Fruit fly (Drosophila melanogaster) Kc167 (cell line): ENCODE measurements around the gene CG11350.

ENCODE experiments used
- Myc ChIP-seq: fragments of >200 bp; optimal IDR thresholded peaks from 2 replicates; lab custom pipeline; 2017; ENCODE audit warnings: missing external identifiers
- Sin3A ChIP-seq: fragments of >200 bp; optimal IDR thresholded peaks from 2 replicates; lab custom pipeline; 2018; ENCODE audit warnings: missing external identifiers
- h ChIP-seq: fragments of >200 bp; optimal IDR thresholded peaks from 3 replicates; lab custom pipeline; 2018; ENCODE audit warnings: missing external identifiers
- insv ChIP-seq: fragments of >200 bp; optimal IDR thresholded peaks from 3 replicates; lab custom pipeline; 2018; ENCODE audit warnings: missing external identifiers
- psq ChIP-seq: fragments of >200 bp; optimal IDR thresholded peaks from 2 replicates; lab custom pipeline; 2017; ENCODE audit warnings: missing external identifiers
- ttk ChIP-seq: sonication (Bioruptor generic); optimal IDR thresholded peaks from 2 replicates; lab custom pipeline; 2017; ENCODE audit warnings: missing external identifiers

CG11350 gene

DNA sequence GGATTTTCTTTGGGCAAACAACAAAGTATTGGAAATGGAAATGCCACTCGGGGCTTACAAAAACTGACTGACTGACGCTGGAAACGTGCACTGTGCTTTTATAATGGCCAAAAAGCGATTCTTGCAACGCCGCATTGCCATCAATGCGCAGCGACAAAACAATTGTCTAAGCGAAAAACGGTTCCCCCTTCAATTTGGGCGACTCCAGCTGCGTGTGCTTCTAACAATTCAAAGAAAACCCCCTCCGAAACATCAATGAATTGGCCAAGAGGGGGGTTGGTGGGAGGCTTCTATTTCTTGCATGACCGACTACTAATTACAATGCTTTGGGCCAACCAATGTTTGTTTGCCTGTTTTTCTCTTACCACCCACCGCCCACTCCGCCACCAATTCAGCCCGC, 15.1 kb downstream of the CG11350 start, which contains the start of gene CG13721:
TSS of gene CG13721 (minus strand) at position 101 of the 400 bp plus-strand sequence.
- TF ChIP-seq Sin3A, result no peak
- no peak for TF ChIP-seq ttk (lab: Kevin White, UChicago)
- TF ChIP-seq psq (lab: Kevin White, UChicago), result no peak
- no peak for TF ChIP-seq insv
- TF ChIP-seq Myc (lab: Kevin White, UChicago), result no peak
- no peak for TF ChIP-seq h (lab: Kevin White, UChicago)

DNA sequence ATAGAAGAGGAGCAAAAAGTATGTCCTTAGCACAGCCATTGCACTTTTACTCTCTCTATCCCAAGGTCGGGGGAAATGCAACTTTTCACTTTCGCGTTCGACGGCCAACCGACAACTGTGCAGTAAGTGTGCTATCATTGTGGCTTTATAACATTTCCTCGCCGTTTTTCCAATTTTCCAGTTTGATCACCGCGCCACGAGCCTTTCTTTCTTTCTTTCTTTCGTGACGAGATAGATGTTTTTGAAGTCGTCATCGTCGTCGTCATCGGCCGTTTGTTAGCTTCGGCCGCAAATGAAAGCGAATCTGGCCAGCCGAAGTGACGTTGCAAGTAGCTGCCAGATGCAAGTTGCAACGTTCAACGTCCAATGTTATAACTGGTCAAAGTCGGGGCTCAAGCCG, 17.8 kb downstream of the CG11350 start, which contains the start of gene CG13720:
TSS of gene CG13720 (minus strand) at position 101 of the 400 bp plus-strand sequence.
- TF ChIP-seq Sin3A (no peak), psq (lab: Kevin White, UChicago) (no peak), ttk (lab: Kevin White, UChicago) (no peak), Myc (lab: Kevin White, UChicago) (no peak)

DNA sequence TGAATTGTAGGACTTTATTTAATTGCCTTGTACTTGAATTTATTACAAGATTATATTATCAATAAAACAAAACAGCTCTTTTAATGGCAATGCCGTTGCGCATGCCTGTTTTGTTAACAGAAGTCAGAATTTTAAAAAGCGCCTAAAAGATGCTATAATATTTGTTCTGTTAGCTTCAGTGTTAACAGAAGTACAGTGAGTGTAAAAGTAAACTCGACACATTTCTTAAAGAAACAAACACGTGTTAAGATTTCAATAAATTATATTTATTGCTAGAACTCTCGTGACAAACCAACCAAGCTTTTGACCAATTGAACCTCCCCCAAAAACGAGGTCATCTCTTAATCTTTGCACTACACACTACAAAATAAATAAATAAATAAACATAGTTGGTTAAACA, 18.8 kb downstream of the CG11350 start:
- TF ChIP-seq Myc (lab: Kevin White, UChicago) (no peak), ttk (lab: Kevin White, UChicago) (no peak), insv (no peak), h (lab: Kevin White, UChicago) (no peak), Sin3A (no peak), psq (lab: Kevin White, UChicago) (no peak)

DNA sequence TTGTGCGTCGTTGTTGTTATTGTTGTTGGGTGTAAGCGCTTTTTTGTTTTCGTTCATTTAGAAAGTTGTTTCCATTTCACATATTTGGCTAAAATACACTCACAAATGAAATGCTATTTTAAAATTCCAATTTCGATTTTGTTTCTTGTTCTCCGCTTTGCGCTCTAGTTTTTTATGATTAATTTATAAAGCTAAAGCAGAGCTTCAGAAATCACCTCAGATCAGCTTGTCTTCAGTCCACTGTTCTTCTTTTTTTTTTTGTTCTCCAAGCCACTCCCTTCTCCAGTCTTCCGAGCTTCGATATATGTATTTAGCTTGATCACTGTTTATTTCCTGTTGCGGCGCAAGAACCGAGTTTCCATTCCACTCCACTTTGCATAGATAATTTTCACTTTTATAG, 25.2 kb downstream of the CG11350 start:
- TF ChIP-seq insv (no peak), h (lab: Kevin White, UChicago) (no peak), psq (lab: Kevin White, UChicago) (no peak), Myc (lab: Kevin White, UChicago) (no peak)

DNA sequence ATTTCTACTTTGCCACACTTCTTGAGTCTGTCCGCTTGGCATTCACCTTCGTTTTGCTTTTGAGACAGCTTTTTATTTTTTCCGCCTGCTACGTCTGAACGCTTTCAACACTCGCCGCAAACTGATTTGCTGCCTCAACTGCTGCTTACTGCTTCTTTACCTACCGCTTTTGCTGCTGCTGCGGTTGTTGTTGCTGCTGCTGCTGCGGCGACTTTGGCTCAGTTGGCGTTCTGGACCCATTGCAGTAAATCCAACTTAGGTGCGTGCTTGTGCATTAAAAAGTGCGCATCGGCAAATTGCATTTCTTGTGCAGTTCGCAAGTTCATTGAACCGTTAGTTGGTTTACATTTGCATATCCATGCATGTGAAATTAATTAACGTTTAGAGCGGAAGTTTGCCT, 25.7 kb downstream of the CG11350 start, which contains the start of gene NT1:
TSS of gene NT1 (minus strand) at position 127 of the 400 bp plus-strand sequence.
- TF ChIP-seq psq (lab: Kevin White, UChicago) (no peak), Myc (lab: Kevin White, UChicago) (no peak), insv (no peak), ttk (lab: Kevin White, UChicago) (no peak), Sin3A (no peak), h (lab: Kevin White, UChicago) (no peak)

DNA sequence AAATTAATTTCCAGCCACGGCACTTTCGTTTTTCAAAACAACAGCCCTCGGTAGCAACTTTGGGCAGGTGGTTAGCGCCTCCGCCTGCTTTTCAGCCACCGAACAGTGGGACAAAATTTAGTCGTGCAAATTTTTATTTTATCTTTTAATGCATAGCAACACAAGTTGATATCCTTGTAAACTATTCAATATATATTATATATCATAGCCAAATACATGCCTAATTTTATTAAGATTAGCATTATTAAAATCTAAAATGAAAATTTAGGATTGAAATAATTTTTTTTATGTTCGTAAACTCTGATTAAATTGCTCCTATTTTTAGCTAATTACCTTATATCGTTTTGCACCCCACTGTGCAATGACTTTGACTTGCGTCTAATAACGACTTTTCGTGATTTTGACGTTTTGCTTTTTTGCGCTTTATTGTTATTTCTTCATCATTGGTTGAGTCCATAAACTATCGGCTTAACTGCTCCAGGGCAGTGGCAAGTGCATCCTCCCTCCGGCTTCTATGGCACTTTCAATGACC, 26.4 kb downstream of the CG11350 start:
- no peak for TF ChIP-seq psq (lab: Kevin White, UChicago)
- TF ChIP-seq Myc (lab: Kevin White, UChicago), result no peak

DNA sequence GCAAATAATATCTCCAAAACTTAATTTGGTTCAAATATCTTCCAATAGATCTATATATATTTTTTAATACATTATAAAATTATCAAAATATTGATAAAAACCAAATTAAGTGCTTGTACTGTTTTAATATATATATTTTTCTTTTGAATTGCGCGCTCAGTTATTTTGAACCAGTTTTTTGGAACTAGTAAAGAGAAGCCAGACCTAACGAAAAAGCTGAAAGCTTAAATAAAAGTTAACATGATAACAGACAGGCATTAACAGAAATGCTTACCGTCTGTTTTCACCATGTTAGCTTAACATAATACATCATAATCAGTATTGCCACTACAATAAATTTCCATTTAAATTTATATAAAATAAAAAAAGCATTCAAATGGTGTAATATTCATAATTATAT, 27.7 kb downstream of the CG11350 start:
- TF ChIP-seq Sin3A (no peak), psq (lab: Kevin White, UChicago) (no peak), ttk (lab: Kevin White, UChicago) (no peak), insv (no peak), h (lab: Kevin White, UChicago) (no peak), Myc (lab: Kevin White, UChicago) (no peak)

DNA sequence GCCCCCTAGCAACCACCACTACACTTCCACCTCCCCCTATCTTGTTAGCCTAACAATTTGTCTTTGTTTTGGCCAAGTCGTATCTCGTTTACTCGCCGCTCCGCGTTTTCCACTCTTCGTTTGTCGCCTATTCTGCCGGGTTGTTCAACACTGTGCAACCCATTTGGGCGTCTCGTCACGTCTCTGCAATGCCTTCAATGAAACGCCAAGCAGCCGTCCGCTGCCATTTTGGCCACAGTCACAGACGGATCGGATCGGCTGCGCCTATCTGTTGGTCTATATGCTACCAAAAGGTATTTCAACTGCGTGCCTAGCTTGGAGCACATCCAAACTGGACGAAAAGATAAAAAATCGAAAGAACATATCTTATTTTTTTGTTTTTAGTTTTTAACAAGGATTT, 33.8 kb downstream of the CG11350 start:
- TF ChIP-seq Sin3A (no peak), ttk (lab: Kevin White, UChicago) (no peak), psq (lab: Kevin White, UChicago) (no peak), Myc (lab: Kevin White, UChicago) (no peak)

DNA sequence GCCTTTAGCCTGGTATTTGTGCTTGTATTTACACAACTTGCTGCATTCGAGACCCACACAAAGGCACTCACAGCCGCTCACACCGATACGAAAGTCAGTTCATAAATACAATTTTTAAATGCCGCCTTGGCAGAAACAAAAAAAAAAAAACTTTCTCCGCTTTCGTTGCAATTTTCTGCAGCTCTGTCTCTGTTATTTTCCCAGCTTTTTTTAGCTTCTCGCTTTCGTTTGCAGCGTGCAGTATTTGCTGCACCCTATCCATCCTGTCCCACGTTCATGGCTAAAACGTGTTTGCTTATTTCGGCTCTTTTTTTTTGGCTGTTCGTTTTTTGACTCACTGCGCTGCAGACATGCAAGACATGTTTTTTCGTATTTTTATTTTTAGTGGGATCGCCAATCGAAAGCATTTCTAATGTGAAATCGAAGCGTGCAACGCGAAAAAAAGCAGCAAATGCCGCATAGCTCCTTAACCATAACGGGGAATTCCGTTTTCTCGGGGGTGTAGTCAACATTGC, 36.9 kb downstream of the CG11350 start:
- no peak for TF ChIP-seq h (lab: Kevin White, UChicago)
- no peak for TF ChIP-seq Myc (lab: Kevin White, UChicago)
- no peak for TF ChIP-seq insv
- no peak for TF ChIP-seq Sin3A
- no peak for TF ChIP-seq psq (lab: Kevin White, UChicago)
- no peak for TF ChIP-seq ttk (lab: Kevin White, UChicago)

DNA sequence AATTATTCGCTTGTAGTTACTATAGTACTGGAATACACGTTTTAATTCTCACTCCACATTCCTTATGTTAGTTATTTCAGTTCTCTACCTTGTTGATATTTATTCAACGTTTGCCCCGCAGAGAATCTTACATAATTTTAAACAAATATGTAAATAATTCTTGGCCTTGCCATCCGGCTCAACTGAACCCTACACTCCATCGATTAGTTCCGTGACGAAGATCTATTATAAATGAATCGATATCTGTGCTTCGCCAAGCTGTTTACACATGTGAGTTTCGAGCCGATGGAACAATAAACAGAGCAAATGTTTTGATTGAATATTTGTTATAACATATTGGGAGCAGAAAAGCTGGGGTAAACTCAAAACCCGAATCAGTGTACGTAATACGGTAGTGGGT, 39.2 kb downstream of the CG11350 start:
- no peak for TF ChIP-seq Sin3A
- TF ChIP-seq insv, result no peak
- no peak for TF ChIP-seq ttk (lab: Kevin White, UChicago)

DNA sequence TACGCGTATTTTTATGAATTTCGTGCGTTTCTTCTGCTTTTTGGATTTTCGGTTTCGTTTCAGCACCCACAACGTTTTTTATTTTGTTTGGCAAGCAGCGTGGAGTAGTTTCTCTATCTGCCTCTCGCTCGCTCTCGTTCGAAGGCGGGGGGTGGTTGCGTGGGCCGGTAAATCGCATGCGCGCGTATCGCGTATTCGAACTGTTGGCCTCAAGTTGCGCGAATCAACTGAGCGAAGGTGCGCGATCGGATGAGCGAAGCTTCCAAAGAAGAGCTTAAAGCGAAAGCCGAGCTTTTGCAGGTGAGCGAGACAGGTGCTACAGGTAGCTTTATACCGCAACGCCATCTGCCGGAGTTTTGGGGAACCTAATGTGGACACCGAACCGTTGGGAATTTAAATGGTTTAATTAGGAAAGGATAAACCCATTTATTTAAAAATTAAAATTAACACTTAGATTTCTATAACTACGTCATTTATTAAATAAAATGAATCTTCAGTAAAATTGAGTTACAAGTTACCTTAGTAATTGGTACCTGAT, 49.4 kb downstream of the CG11350 start, which contains the start of gene Tie:
TSS of gene Tie (minus strand) at position 205 of the 538 bp plus-strand sequence.
- TF ChIP-seq h (lab: Kevin White, UChicago) (no peak), psq (lab: Kevin White, UChicago) (no peak), insv (no peak), Sin3A (no peak), Myc (lab: Kevin White, UChicago) (no peak)

DNA sequence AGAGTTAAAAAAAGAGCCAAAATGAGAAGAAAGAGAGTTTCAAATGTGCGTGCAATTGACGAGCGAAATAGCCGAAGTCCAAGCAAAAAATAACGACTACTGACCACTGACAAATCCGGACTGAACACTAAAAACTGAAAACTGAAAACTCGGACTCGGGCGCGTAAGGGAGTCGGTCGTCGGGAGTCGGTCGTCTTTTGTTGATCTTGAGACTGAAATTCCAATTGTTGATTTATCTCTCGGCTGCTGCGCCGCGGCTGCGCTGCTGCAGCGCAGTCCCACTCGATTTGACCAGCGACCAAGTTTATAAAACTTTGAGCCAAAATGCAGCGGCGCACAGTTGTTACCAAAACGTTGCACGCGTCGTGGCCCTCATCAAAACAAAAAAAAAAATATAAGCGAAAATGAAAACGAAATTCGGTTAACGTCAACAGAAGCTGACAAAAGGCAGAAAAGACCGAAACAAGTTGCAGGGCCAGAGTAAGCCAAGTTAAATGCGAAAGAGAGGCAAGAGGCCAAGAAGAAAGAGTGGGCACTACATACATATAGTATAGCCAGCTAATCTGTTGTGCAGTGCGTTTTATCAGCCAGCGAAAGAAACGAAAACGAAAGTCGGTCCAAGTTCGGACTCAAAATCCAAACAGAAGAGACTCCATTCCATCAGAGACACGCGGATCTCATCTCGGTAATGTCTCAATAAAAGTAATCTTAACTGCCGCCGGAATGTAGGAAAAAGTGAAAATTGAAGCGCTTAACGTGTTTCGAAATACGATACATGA, 50.4 kb downstream of the CG11350 start, which contains the start of gene CG11353:
TSS of gene CG11353 (plus strand) at position 330 of the 779 bp plus-strand sequence.
- no peak for TF ChIP-seq insv
- no peak for TF ChIP-seq psq (lab: Kevin White, UChicago)
